Worm (Caenorhabditis elegans) whole organism, L2 larva: ENCODE measurements around the gene B0563.18.

Experiments used
- F13H6.1 ChIP-seq: sonication (generic microtip); optimal IDR thresholded peaks from 2 replicates; lab custom pipeline; 2016; ENCODE audit warnings: missing genetic modification characterization, missing compliant biosample characterization
- dmd-4 ChIP-seq: sonication (generic microtip); optimal IDR thresholded peaks from 2 replicates; lab custom pipeline; 2017; ENCODE audit warnings: missing biosample characterization, missing genetic modification characterization
- elt-3 ChIP-seq: sonication (generic microtip); optimal IDR thresholded peaks from 2 replicates; lab custom pipeline; 2017; ENCODE audit warnings: missing biosample characterization, missing genetic modification characterization
- fos-1 ChIP-seq: fragments of 150-350 bp; optimal IDR thresholded peaks from 2 replicates; lab custom pipeline; 2014; ENCODE audit warnings: missing biosample characterization, missing genetic modification characterization
- gmeb-1 ChIP-seq: fragments of 150-350 bp; optimal IDR thresholded peaks from 2 replicates; lab custom pipeline; 2014; ENCODE audit warnings: missing biosample characterization, missing genetic modification characterization
- skn-1 ChIP-seq: sonication (generic microtip); optimal IDR thresholded peaks from 2 replicates; lab custom pipeline; 2017; ENCODE audit warnings: missing biosample characterization, missing genetic modification characterization
- unc-62 ChIP-seq: fragments of 150-350 bp; optimal IDR thresholded peaks from 2 replicates; lab custom pipeline; 2014; ENCODE audit warnings: missing biosample characterization, missing genetic modification reagents, missing genetic modification characterization
- ztf-11 ChIP-seq: sonication (generic microtip); optimal IDR thresholded peaks from 2 replicates; lab custom pipeline; 2017; ENCODE audit warnings: missing biosample characterization, missing genetic modification characterization
- ztf-4 ChIP-seq: fragments of 150-350 bp; optimal IDR thresholded peaks from 2 replicates; lab custom pipeline; 2014; ENCODE audit warnings: missing biosample characterization, missing genetic modification characterization

DNA sequence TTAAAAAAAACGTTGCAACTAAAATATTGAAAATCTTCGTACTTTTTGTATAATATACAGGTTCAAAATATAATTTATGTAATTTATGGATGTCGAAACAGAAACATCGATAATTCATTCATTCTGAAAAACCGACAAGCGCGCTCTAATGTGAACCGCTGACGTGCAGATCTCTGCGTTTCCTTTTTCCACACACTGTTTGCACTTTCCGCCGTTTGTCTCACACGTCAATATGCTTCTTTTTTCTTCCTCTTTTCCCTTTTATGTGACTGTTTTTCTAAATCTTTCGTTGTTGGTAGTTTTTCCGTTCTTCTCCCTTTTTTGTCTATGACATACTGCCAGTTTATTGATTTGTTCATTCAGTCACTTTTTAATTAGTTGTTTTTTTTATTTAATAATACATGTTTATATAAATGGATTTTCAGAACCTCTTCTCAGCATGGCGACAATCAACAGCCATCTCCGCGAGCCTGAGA, 22.1 kb upstream of the B0563.18 start, which contains the start of gene tmbi-4:
- TF ChIP-seq skn-1 (tag; lab: Kevin White, UChicago) = no peak
- no peak for TF ChIP-seq gmeb-1
- no peak for TF ChIP-seq ztf-4 (tag; lab: Kevin White, UChicago)
- no peak for TF ChIP-seq dmd-4 (tag; lab: Kevin White, UChicago)
- peak; percentile 53 for TF ChIP-seq F13H6.1 (tag; lab: Kevin White, UChicago)
- TF ChIP-seq unc-62 = no peak
- TF ChIP-seq fos-1 = peak; percentile 65
- no peak for TF ChIP-seq ztf-11 (tag; lab: Kevin White, UChicago)
- TF ChIP-seq elt-3 (tag; lab: Kevin White, UChicago) = no peak
